Worm (Caenorhabditis elegans): Measurements from ENCODE around the gene Y116A8C.3.
"Not testable (repeated sequence)": the region's sequence is repeated elsewhere in the genome, so short reads cannot be mapped to it uniquely, and the experiment has no call there.

DNA sequence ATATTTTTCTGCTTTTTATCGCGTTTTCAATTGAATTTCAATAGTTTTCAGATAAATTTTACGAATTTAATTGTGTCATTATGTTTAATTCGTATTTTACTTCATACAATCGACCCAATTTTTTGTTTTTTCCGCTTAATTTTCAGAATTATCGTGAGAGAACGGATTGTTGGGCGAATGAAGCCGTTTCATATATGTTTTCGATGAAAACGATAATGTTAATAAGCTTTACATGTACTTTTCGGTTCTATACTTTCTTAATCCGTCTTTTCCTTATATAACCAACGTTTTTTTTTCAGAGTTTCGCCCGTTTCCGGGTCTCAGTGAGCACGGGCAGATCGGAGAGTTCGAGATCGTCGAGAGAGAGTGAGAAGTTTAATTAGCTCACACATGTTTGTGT is 20.6 kb upstream of the Y116A8C.3 start, which contains the start of gene T06A10.2:
- not testable (repeated sequence) for TF ChIP-seq F37B4.10 (GFP tag; IDR thresholded peaks at IDR 0.05); F10E7.11 (tag; optimal IDR thresholded peaks at IDR 0.05); snpc-4 (GFP tag; optimal IDR thresholded peaks at IDR 0.05); snpc-4 (tag; optimal IDR thresholded peaks at IDR 0.05); snpc-1.3 (tag; optimal IDR thresholded peaks at IDR 0.05; ENCODE audit: insufficient read depth); unc-62 (GFP tag; optimal IDR thresholded peaks at IDR 0.05); pbrm-1 (GFP tag; IDR thresholded peaks at IDR 0.05); sdz-38 (tag; optimal IDR thresholded peaks at IDR 0.05); pha-4 (tag; optimal IDR thresholded peaks at IDR 0.05); nfyb-1 (GFP tag; IDR thresholded peaks at IDR 0.05)

Measured in whole organism, young adult.